Worm (Caenorhabditis elegans): ENCODE data around the gene mre-11.

ce11 chrV:10764066-10764465 is 27.4 kb upstream of the mre-11 start, which contains the start of gene ocr-1:
- TF ChIP-seq ama-1 (optimal IDR thresholded peaks at IDR 0.05) (no peak), B0310.2 (tag; optimal IDR thresholded peaks at IDR 0.05) (no peak), ets-7 (tag; optimal IDR thresholded peaks at IDR 0.05) (no peak), hmbx-1 (tag; optimal IDR thresholded peaks at IDR 0.05) (no peak), tbx-11 (GFP tag; IDR thresholded peaks at IDR 0.05) (no peak), tbx-37 (GFP tag; conservative IDR thresholded peaks at IDR 0.05) (no peak), tra-4 (tag; optimal IDR thresholded peaks at IDR 0.05) (no peak), hmg-4 (GFP tag; optimal IDR thresholded peaks at IDR 0.05) (no peak), hnd-1 (tag; optimal IDR thresholded peaks at IDR 0.05) (no peak)
